Fruit fly (Drosophila melanogaster): ENCODE data around the gene Recs1.

DNA sequence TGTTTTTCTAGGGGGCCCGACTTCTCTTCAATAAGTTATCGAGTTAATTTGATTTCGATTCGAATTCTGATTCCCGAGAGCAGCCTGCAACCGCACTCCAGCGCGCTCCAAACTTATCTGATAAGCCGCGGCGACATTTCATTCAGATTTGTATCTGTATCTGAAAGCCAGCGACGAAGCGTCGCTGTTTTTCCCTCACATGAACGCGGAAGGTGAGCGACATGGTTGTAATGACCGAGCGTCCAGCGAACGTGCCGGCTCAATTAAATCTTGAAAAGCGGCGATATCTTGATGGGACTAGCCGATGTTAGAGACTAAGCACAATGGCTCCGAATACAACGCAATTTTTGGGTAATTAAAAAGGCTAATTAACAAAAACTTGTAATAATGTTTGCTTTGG is 50.6 kb downstream of the Recs1 start, which contains the start of gene PK1-R:
- no peak for TF ChIP-seq OdsH (GFP tag; optimal IDR thresholded peaks at IDR 0.05)
- TF ChIP-seq Hr39 (GFP tag; optimal IDR thresholded peaks at IDR 0.05): no peak
- no peak for TF ChIP-seq acj6 (GFP tag; optimal IDR thresholded peaks at IDR 0.05)
